Fruit fly (Drosophila melanogaster) whole organism, embryonic: ENCODE data around the gene CG17249.

Experiments
- Bdp1 ChIP-seq: fragments of 200-800 bp; sonication (Bioruptor generic); optimal IDR thresholded peaks from 3 replicates; lab custom pipeline; 2016; ENCODE audit warnings: missing biosample characterization, missing genetic modification characterization
- CG10274 ChIP-seq: fragments of 200-800 bp; sonication (Bioruptor generic); optimal IDR thresholded peaks from 3 replicates; lab custom pipeline; 2017; ENCODE audit warnings: missing biosample characterization, mild to moderate bottlenecking, missing genetic modification characterization
- CG12391 ChIP-seq: fragments of 200-800 bp; sonication (Bioruptor generic); optimal IDR thresholded peaks from 3 replicates; lab custom pipeline; 2018; ENCODE audit warnings: missing biosample characterization, mild to moderate bottlenecking, missing genetic modification characterization, moderate library complexity
- CG12769 ChIP-seq: fragments of 200-800 bp; sonication (Bioruptor generic); optimal IDR thresholded peaks from 2 replicates; lab custom pipeline; 2019; ENCODE audit warnings: missing biosample characterization, mild to moderate bottlenecking, missing genetic modification characterization, moderate library complexity
- CG13287 ChIP-seq: fragments of 200-800 bp; sonication (Bioruptor generic); IDR thresholded peaks from 2 replicates; pipeline ENCODE4 v1.3.6; 2022; ENCODE audit warnings: missing biosample characterization, missing genetic modification characterization; ENCODE audit not compliant: partially characterized antibody
- CG18599 ChIP-seq: fragments of 200-800 bp; sonication (Bioruptor generic); optimal IDR thresholded peaks from 3 replicates; lab custom pipeline; 2017; ENCODE audit warnings: missing biosample characterization, missing genetic modification characterization, mild to moderate bottlenecking, moderate library complexity, missing genetic modification reagents
- CG2116 ChIP-seq: fragments of 200-800 bp; sonication (Bioruptor generic); optimal IDR thresholded peaks from 3 replicates; lab custom pipeline; 2018; ENCODE audit warnings: missing biosample characterization, mild to moderate bottlenecking, missing genetic modification characterization
- CG2712 ChIP-seq: fragments of 200-800 bp; optimal IDR thresholded peaks from 3 replicates; lab custom pipeline; 2019; ENCODE audit warnings: missing biosample characterization, mild to moderate bottlenecking, missing genetic modification characterization, moderate library complexity
- CG32767 ChIP-seq: fragments of 200-800 bp; sonication (Bioruptor generic); IDR thresholded peaks from 2 replicates; pipeline ENCODE4 v1.3.6; 2022; ENCODE audit warnings: missing biosample characterization, missing genetic modification characterization
- CG33213 ChIP-seq: fragments of 200-800 bp; sonication (Bioruptor generic); optimal IDR thresholded peaks from 3 replicates; lab custom pipeline; 2016; ENCODE audit warnings: missing biosample characterization, missing genetic modification characterization
- CG4282 ChIP-seq: fragments of 200-800 bp; sonication (Bioruptor generic); optimal IDR thresholded peaks from 2 replicates; lab custom pipeline; 2016; ENCODE audit warnings: missing biosample characterization, missing genetic modification characterization
- CG5245 ChIP-seq: fragments of 200-800 bp; sonication (Bioruptor generic); optimal IDR thresholded peaks from 3 replicates; lab custom pipeline; 2016; ENCODE audit warnings: missing biosample characterization, missing genetic modification characterization
- CG6175 ChIP-seq: fragments of 200-800 bp; sonication (Bioruptor generic); IDR thresholded peaks from 3 replicates; pipeline ENCODE4 v1.3.6; 2022; ENCODE audit warnings: missing biosample characterization, missing genetic modification characterization
- CG7786 ChIP-seq: fragments of 200-800 bp; sonication (Bioruptor generic); optimal IDR thresholded peaks from 2 replicates; lab custom pipeline; 2016; ENCODE audit warnings: missing biosample characterization, missing genetic modification characterization
- CG7928 ChIP-seq: fragments of 200-800 bp; sonication (Bioruptor generic); optimal IDR thresholded peaks from 2 replicates; lab custom pipeline; 2017; ENCODE audit warnings: missing biosample characterization, mild to moderate bottlenecking, missing genetic modification characterization
- CG9797 ChIP-seq: fragments of 200-800 bp; sonication (Bioruptor generic); optimal IDR thresholded peaks from 3 replicates; lab custom pipeline; 2018; ENCODE audit warnings: missing biosample characterization, mild to moderate bottlenecking, missing genetic modification characterization
- CrebB ChIP-seq: fragments of 200-800 bp; sonication (Bioruptor generic); optimal IDR thresholded peaks from 3 replicates; lab custom pipeline; 2018; ENCODE audit warnings: missing biosample characterization, mild to moderate bottlenecking, missing genetic modification characterization
- Dbx ChIP-seq: fragments of 200-800 bp; sonication (Bioruptor generic); IDR thresholded peaks from 3 replicates; pipeline ENCODE4 v1.3.6; 2022; ENCODE audit warnings: missing biosample characterization, missing genetic modification characterization
- E2f1 ChIP-seq: fragments of 200-800 bp; sonication (Bioruptor generic); IDR thresholded peaks from 2 replicates; pipeline ENCODE4 v1.3.6; 2022; ENCODE audit warnings: missing biosample characterization, missing genetic modification characterization
- Fer1 ChIP-seq: fragments of 200-800 bp; sonication (Bioruptor generic); optimal IDR thresholded peaks from 2 replicates; lab custom pipeline; 2017; ENCODE audit warnings: missing biosample characterization, mild to moderate bottlenecking, missing genetic modification characterization
- HLH3B ChIP-seq: fragments of 200-800 bp; sonication (Bioruptor generic); IDR thresholded peaks from 2 replicates; pipeline ENCODE4 v1.3.6; 2022; ENCODE audit warnings: missing biosample characterization, missing genetic modification characterization
- Hmx ChIP-seq: fragments of 200-800 bp; sonication (Bioruptor generic); optimal IDR thresholded peaks from 2 replicates; lab custom pipeline; 2016; ENCODE audit warnings: missing biosample characterization, missing genetic modification characterization
- Hsf ChIP-seq: fragments of 200-800 bp; sonication (Bioruptor generic); optimal IDR thresholded peaks from 3 replicates; lab custom pipeline; 2016; ENCODE audit warnings: missing biosample characterization, missing genetic modification characterization
- MBD-R2 ChIP-seq: fragments of 200-800 bp; sonication (Bioruptor generic); IDR thresholded peaks from 2 replicates; pipeline ENCODE4 v1.3.6; 2022; ENCODE audit warnings: missing biosample characterization, missing genetic modification characterization
- Mad ChIP-seq: fragments of 200-800 bp; sonication (Bioruptor generic); optimal IDR thresholded peaks from 2 replicates; lab custom pipeline; 2016; ENCODE audit warnings: missing biosample characterization, missing genetic modification characterization
- NC2β ChIP-seq: fragments of 200-800 bp; sonication (Bioruptor generic); optimal IDR thresholded peaks from 2 replicates; lab custom pipeline; 2016; ENCODE audit warnings: missing biosample characterization, missing genetic modification characterization
- Neu2 ChIP-seq: fragments of 200-800 bp; sonication (Bioruptor generic); optimal IDR thresholded peaks from 3 replicates; lab custom pipeline; 2016; ENCODE audit warnings: missing biosample characterization, missing genetic modification characterization, borderline replicate concordance
- Ptx1 ChIP-seq: fragments of 200-800 bp; sonication (Bioruptor generic); IDR thresholded peaks from 2 replicates; pipeline ENCODE4 v1.3.6; 2022; ENCODE audit warnings: missing biosample characterization, missing genetic modification characterization
- Sin3A ChIP-seq: fragments of >200 bp; optimal IDR thresholded peaks from 2 replicates; lab custom pipeline; 2018
- Sry-β ChIP-seq: fragments of 200-800 bp; sonication (Bioruptor generic); optimal IDR thresholded peaks from 2 replicates; lab custom pipeline; 2018; ENCODE audit warnings: missing biosample characterization, mild to moderate bottlenecking, missing genetic modification characterization, moderate library complexity
- Xbp1 ChIP-seq: fragments of 200-800 bp; sonication (Bioruptor generic); optimal IDR thresholded peaks from 3 replicates; lab custom pipeline; 2016; ENCODE audit warnings: missing biosample characterization, mild to moderate bottlenecking, missing genetic modification characterization
- ara ChIP-seq: fragments of 200-800 bp; sonication (Bioruptor generic); IDR thresholded peaks from 2 replicates; pipeline ENCODE4 v1.3.6; 2022; ENCODE audit warnings: missing biosample characterization, missing genetic modification characterization
- az2 ChIP-seq: fragments of 200-800 bp; sonication (Bioruptor generic); optimal IDR thresholded peaks from 3 replicates; lab custom pipeline; 2016; ENCODE audit warnings: missing biosample characterization, missing genetic modification characterization
- cad ChIP-seq: fragments of >200 bp; optimal IDR thresholded peaks from 2 replicates; lab custom pipeline; 2017; ENCODE audit warnings: missing biosample characterization, missing genetic modification characterization
- chif ChIP-seq, 2 experiments: fragments of 200-800 bp; sonication (Bioruptor generic); optimal IDR thresholded peaks; 3 replicates each; lab custom pipeline; 2016; ENCODE audit warnings: missing biosample characterization in 2 of 2, missing genetic modification characterization in 2 of 2
- chn ChIP-seq: fragments of 200-800 bp; sonication (Bioruptor generic); optimal IDR thresholded peaks from 2 replicates; lab custom pipeline; 2016; ENCODE audit warnings: missing biosample characterization, missing genetic modification characterization
- ci ChIP-seq: fragments of 200-800 bp; sonication (Bioruptor generic); IDR thresholded peaks from 3 replicates; pipeline ENCODE4 v1.3.6; 2022; ENCODE audit warnings: missing biosample characterization, missing genetic modification characterization
- crc ChIP-seq: fragments of 200-800 bp; sonication (Bioruptor generic); optimal IDR thresholded peaks from 2 replicates; lab custom pipeline; 2016; ENCODE audit warnings: missing biosample characterization, missing genetic modification characterization
- crp ChIP-seq, 2 experiments: fragments of 200-800 bp; sonication (Bioruptor generic); optimal IDR thresholded peaks; 2 replicates in 1 of 2; 3 replicates in 1 of 2; lab custom pipeline; 2017; ENCODE audit warnings: missing biosample characterization in 2 of 2, missing genetic modification characterization in 2 of 2, mild to moderate bottlenecking in 1 of 2, moderate library complexity in 1 of 2
- gcm2 ChIP-seq: fragments of 200-800 bp; sonication (Bioruptor generic); optimal IDR thresholded peaks from 2 replicates; lab custom pipeline; 2016; ENCODE audit warnings: missing biosample characterization, missing genetic modification characterization
- ken ChIP-seq: fragments of 200-800 bp; sonication (Bioruptor generic); IDR thresholded peaks from 3 replicates; pipeline ENCODE4 v1.3.6; 2022; ENCODE audit warnings: missing biosample characterization, missing genetic modification characterization
- klu ChIP-seq: fragments of 200-800 bp; sonication (Bioruptor generic); IDR thresholded peaks from 2 replicates; pipeline ENCODE4 v1.3.6; 2022; ENCODE audit warnings: missing biosample characterization, missing genetic modification characterization
- maf-S ChIP-seq: fragments of 200-800 bp; sonication (Bioruptor generic); optimal IDR thresholded peaks from 2 replicates; lab custom pipeline; 2016; ENCODE audit warnings: missing biosample characterization, missing genetic modification characterization
- otp ChIP-seq: fragments of 200-800 bp; sonication (Bioruptor generic); IDR thresholded peaks from 3 replicates; pipeline ENCODE4, ENCODE4 v1.3.6; 2022; ENCODE audit warnings: missing biosample characterization, missing genetic modification characterization
- ranshi ChIP-seq: fragments of 200-800 bp; sonication (Bioruptor generic); IDR thresholded peaks from 2 replicates; pipeline ENCODE4 v1.3.6; 2022; ENCODE audit warnings: missing biosample characterization, missing genetic modification characterization
- row ChIP-seq: fragments of 200-800 bp; sonication (Bioruptor generic); IDR thresholded peaks from 3 replicates; pipeline ENCODE4 v1.3.6; 2022; ENCODE audit warnings: missing biosample characterization, missing genetic modification characterization
- salm ChIP-seq: fragments of 200-800 bp; sonication (Bioruptor generic); optimal IDR thresholded peaks from 2 replicates; lab custom pipeline; 2018; ENCODE audit warnings: missing biosample characterization, mild to moderate bottlenecking, missing genetic modification characterization
- slbo ChIP-seq: fragments of 200-800 bp; sonication (Bioruptor generic); IDR thresholded peaks from 2 replicates; pipeline ENCODE4 v1.3.6; 2022; ENCODE audit warnings: missing biosample characterization, missing genetic modification characterization
- ssp ChIP-seq: fragments of 200-800 bp; sonication (Bioruptor generic); IDR thresholded peaks from 2 replicates; pipeline ENCODE4 v1.3.6; 2022; ENCODE audit warnings: missing biosample characterization, missing genetic modification characterization
- trem ChIP-seq: fragments of 200-800 bp; optimal IDR thresholded peaks from 3 replicates; lab custom pipeline; 2019; ENCODE audit warnings: missing biosample characterization, mild to moderate bottlenecking, missing genetic modification characterization, moderate library complexity
- usp ChIP-seq: fragments of >200 bp; optimal IDR thresholded peaks from 2 replicates; lab custom pipeline; 2017; ENCODE audit warnings: missing biosample characterization, missing genetic modification characterization

Gene CG17249

DNA sequence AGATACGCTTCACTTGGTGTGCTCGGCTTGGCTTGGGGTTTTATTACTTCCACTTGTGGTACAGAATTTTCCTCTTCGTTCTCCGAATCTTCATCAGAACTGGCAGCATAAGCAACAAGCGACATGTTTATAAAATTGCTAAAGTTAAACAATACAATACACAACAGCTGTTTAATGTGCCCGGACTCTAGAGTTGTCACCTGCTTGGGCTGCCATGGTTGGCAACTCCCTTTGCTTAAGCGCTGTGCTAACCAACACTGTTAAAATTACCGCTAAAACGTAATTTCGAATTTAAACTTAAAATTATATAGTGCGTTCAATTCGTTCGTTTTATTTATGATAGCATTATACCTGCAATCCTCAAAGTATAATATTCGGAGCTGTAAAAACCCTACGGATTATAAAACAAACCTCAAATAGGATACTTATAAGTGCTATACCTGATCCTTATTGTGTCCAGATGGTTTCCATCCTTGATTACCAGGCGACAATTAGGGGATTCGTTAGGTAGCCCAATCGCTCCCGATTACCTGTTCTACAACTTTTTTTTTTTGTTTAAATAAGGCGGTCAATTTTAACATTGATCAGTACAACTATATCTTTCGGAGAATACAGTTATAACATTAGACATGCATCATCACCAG lies at the start of gene CG17249, which contains the start of gene Bro (continued):
- TF ChIP-seq CG2712, result peak; percentile 24
- TF ChIP-seq cad (GFP tag; lab: Kevin White, UChicago), result no peak
- peak; percentile 51 for TF ChIP-seq CG13287
- TF ChIP-seq CG2116 (GFP tag; lab: Kevin White, UChicago), result peak; percentile 45
- no peak for TF ChIP-seq CG18599 (GFP tag; lab: Kevin White, UChicago)
- TF ChIP-seq CG5245, result no peak
- 0 out of 2 replicates have a peak, but pooled peaks have one; percentile 27 for TF ChIP-seq Ptx1 (GFP tag; lab: Robert Waterston, UW)
- TF ChIP-seq CG12391 (tag; lab: Kevin White, UChicago), result peak; percentile 19
- TF ChIP-seq ci (GFP tag; lab: Robert Waterston, UW), result peak; percentile 23; the same call in 1 of the 3 replicates
- TF ChIP-seq ken (GFP tag; lab: Robert Waterston, UW), result peak; percentile 69
- TF ChIP-seq Mad (GFP tag; lab: Kevin White, UChicago), result peak; percentile 38
- TF ChIP-seq NC2β (GFP tag; lab: Kevin White, UChicago), result peak; percentile 2
- no peak for TF ChIP-seq klu (GFP tag; lab: Robert Waterston, UW)
- TF ChIP-seq CG32767 (GFP tag; lab: Robert Waterston, UW), result 0 out of 2 replicates have a peak, but pooled peaks have one; percentile 11
- no peak for TF ChIP-seq usp (GFP tag; lab: Kevin White, UChicago)
- peak; percentile 26 for TF ChIP-seq az2 (GFP tag; lab: Kevin White, UChicago)
- peak; percentile 38 for TF ChIP-seq CG33213 (GFP tag; lab: Kevin White, UChicago)
- peak; percentile 59 for TF ChIP-seq CG7786
- TF ChIP-seq HLH3B (GFP tag; lab: Robert Waterston, UW), result no peak
- no peak for TF ChIP-seq E2f1
- peak; percentile 32 for TF ChIP-seq maf-S
- TF ChIP-seq slbo, result peak; percentile 75
- peak; percentile 87 to 97 for TF ChIP-seq crp (GFP tag; optimal IDR thresholded peaks at IDR 0.05; lab: Kevin White, UChicago)
- no peak for TF ChIP-seq Sry-β (GFP tag; lab: Kevin White, UChicago)
- TF ChIP-seq CG9797, result peak; percentile 62
- TF ChIP-seq row (GFP tag; lab: Robert Waterston, UW), result peak; percentile 53; the same call in 2 of the 3 replicates
- peak; percentile 48 for TF ChIP-seq Bdp1
- no peak for TF ChIP-seq CG7928 (GFP tag; lab: Kevin White, UChicago)
- TF ChIP-seq otp (GFP tag; lab: Robert Waterston, UW), result no peak
- no peak for TF ChIP-seq Hmx (GFP tag; lab: Kevin White, UChicago)
- TF ChIP-seq Dbx (GFP tag; lab: Robert Waterston, UW), result 0 out of 3 replicates have a peak, but pooled peaks have one; percentile 39
- no peak for TF ChIP-seq CG6175
- TF ChIP-seq CG10274, result no peak
- no peak for TF ChIP-seq crc (GFP tag; lab: Kevin White, UChicago)
- TF ChIP-seq gcm2, result peak; percentile 12
- TF ChIP-seq Fer1 (GFP tag; lab: Kevin White, UChicago), result peak; percentile 19
- TF ChIP-seq trem (tag; lab: Kevin White, UChicago), result peak; percentile 46
- peak; percentile 68 for TF ChIP-seq Xbp1
- no peak for TF ChIP-seq salm (tag; lab: Kevin White, UChicago)
- no peak for TF ChIP-seq ara (GFP tag; lab: Robert Waterston, UW)
- TF ChIP-seq MBD-R2 (GFP tag; lab: Robert Waterston, UW), result peak; percentile 97
- TF ChIP-seq Hsf (GFP tag; lab: Kevin White, UChicago), result peak; percentile 45
- no peak for TF ChIP-seq chif (GFP tag; optimal IDR thresholded peaks at IDR 0.05; lab: Kevin White, UChicago)
- TF ChIP-seq Neu2, result no peak
- peak; percentile 63 for TF ChIP-seq CG4282 (GFP tag; lab: Kevin White, UChicago)
- no peak for TF ChIP-seq ranshi (GFP tag; lab: Robert Waterston, UW)
- peak; percentile 50 for TF ChIP-seq Sin3A (lab: Kevin White, UChicago)
- TF ChIP-seq ssp (GFP tag; lab: Robert Waterston, UW), result no peak
- peak; percentile 42 for TF ChIP-seq chn
- peak; percentile 59 for TF ChIP-seq CG12769 (tag; lab: Kevin White, UChicago)
- no peak for TF ChIP-seq CrebB (tag; lab: Kevin White, UChicago)
